Fruit fly (Drosophila melanogaster): ENCODE measurements around the gene Septin1.

- TF ChIP-seq fru (GFP tag; optimal IDR thresholded peaks at IDR 0.05): no peak
- no peak for TF ChIP-seq psq (GFP tag; optimal IDR thresholded peaks at IDR 0.05)
Observed at dm6 chrX:21365421-21365820, 7.3 kb downstream of the Septin1 start.

Data from whole organism, wandering third instar larva.